Fruit fly (Drosophila melanogaster) whole organism, embryonic: ENCODE measurements around the gene RpS7.

ENCODE experiments used
- Antp ChIP-seq: fragments of 200-800 bp; sonication (Bioruptor generic); optimal IDR thresholded peaks from 3 replicates; lab custom pipeline; 2016; ENCODE audit warnings: missing biosample characterization, missing genetic modification characterization
- Awh ChIP-seq: fragments of 200-800 bp; sonication (Bioruptor generic); IDR thresholded peaks from 2 replicates; pipeline ENCODE4, ENCODE4 v1.3.6; 2022; ENCODE audit warnings: missing biosample characterization, missing genetic modification characterization
- B-H1 ChIP-seq: fragments of 200-800 bp; sonication (Bioruptor generic); IDR thresholded peaks from 3 replicates; pipeline ENCODE4 v1.3.6; 2022; ENCODE audit warnings: missing biosample characterization, missing genetic modification characterization
- B-H2 ChIP-seq: fragments of 200-800 bp; sonication (Bioruptor generic); optimal IDR thresholded peaks from 2 replicates; lab custom pipeline; 2018; ENCODE audit warnings: missing biosample characterization, mild to moderate bottlenecking, missing genetic modification characterization
- CG10431 ChIP-seq: fragments of 200-800 bp; sonication (Bioruptor generic); optimal IDR thresholded peaks from 3 replicates; lab custom pipeline; 2018; ENCODE audit warnings: missing biosample characterization, mild to moderate bottlenecking, missing genetic modification characterization
- CG10462 ChIP-seq: fragments of 200-800 bp; sonication (Bioruptor generic); optimal IDR thresholded peaks from 2 replicates; lab custom pipeline; 2016; ENCODE audit warnings: missing biosample characterization, missing genetic modification characterization
- CG10654 ChIP-seq: fragments of 200-800 bp; sonication (Bioruptor generic); optimal IDR thresholded peaks from 2 replicates; lab custom pipeline; 2016; ENCODE audit warnings: missing biosample characterization, missing genetic modification characterization
- CG11398 ChIP-seq: fragments of 200-800 bp; sonication (Bioruptor generic); optimal IDR thresholded peaks from 2 replicates; lab custom pipeline; 2016; ENCODE audit warnings: missing biosample characterization, missing genetic modification characterization
- CG11456 ChIP-seq: fragments of 200-800 bp; sonication (Bioruptor generic); IDR thresholded peaks from 3 replicates; pipeline ENCODE4 v1.3.6; 2022; ENCODE audit warnings: missing biosample characterization, missing genetic modification characterization
- CG11560 ChIP-seq: fragments of 200-800 bp; sonication (Bioruptor generic); IDR thresholded peaks from 3 replicates; pipeline ENCODE4 v1.3.6; 2022; ENCODE audit warnings: missing biosample characterization, missing genetic modification characterization
- CG11695 ChIP-seq: fragments of 200-800 bp; sonication (Bioruptor generic); IDR thresholded peaks from 3 replicates; pipeline ENCODE4 v1.3.6; 2022; ENCODE audit warnings: missing biosample characterization, missing genetic modification characterization
- CG13287 ChIP-seq: fragments of 200-800 bp; sonication (Bioruptor generic); IDR thresholded peaks from 2 replicates; pipeline ENCODE4 v1.3.6; 2022; ENCODE audit warnings: missing biosample characterization, missing genetic modification characterization; ENCODE audit not compliant: partially characterized antibody
- CG14441 ChIP-seq: fragments of 200-800 bp; sonication (Bioruptor generic); IDR thresholded peaks from 2 replicates; pipeline ENCODE4 v1.3.6; 2022; ENCODE audit warnings: missing biosample characterization, missing genetic modification characterization
- CG15601 ChIP-seq: fragments of 200-800 bp; sonication (Bioruptor generic); optimal IDR thresholded peaks from 3 replicates; lab custom pipeline; 2019; ENCODE audit warnings: missing biosample characterization, mild to moderate bottlenecking, missing genetic modification characterization, moderate library complexity
- CG16815 ChIP-seq: fragments of 200-800 bp; sonication (Bioruptor generic); optimal IDR thresholded peaks from 3 replicates; lab custom pipeline; 2017; ENCODE audit warnings: missing biosample characterization, mild to moderate bottlenecking, missing genetic modification characterization
- CG1792 ChIP-seq: fragments of 200-800 bp; sonication (Bioruptor generic); optimal IDR thresholded peaks from 2 replicates; lab custom pipeline; 2016; ENCODE audit warnings: missing biosample characterization, missing genetic modification characterization
- CG30020 ChIP-seq: fragments of 200-800 bp; optimal IDR thresholded peaks from 2 replicates; lab custom pipeline; 2019; ENCODE audit warnings: missing biosample characterization, mild to moderate bottlenecking, missing genetic modification characterization, moderate library complexity
- CG3065 ChIP-seq: fragments of 200-800 bp; sonication (Bioruptor generic); optimal IDR thresholded peaks from 2 replicates; lab custom pipeline; 2016; ENCODE audit warnings: missing biosample characterization, missing genetic modification characterization
- CG32767 ChIP-seq: fragments of 200-800 bp; sonication (Bioruptor generic); IDR thresholded peaks from 2 replicates; pipeline ENCODE4 v1.3.6; 2022; ENCODE audit warnings: missing biosample characterization, missing genetic modification characterization
- CG5180 ChIP-seq: fragments of 200-800 bp; sonication (Bioruptor generic); optimal IDR thresholded peaks from 3 replicates; lab custom pipeline; 2017; ENCODE audit warnings: missing biosample characterization, missing genetic modification characterization, mild to moderate bottlenecking, moderate library complexity, missing genetic modification reagents
- CG6254 ChIP-seq: fragments of 200-800 bp; sonication (Bioruptor generic); optimal IDR thresholded peaks from 3 replicates; lab custom pipeline; 2017; ENCODE audit warnings: mild to moderate bottlenecking, missing biosample characterization, missing genetic modification reagents, missing genetic modification characterization
- CG9797 ChIP-seq: fragments of 200-800 bp; sonication (Bioruptor generic); optimal IDR thresholded peaks from 3 replicates; lab custom pipeline; 2018; ENCODE audit warnings: missing biosample characterization, mild to moderate bottlenecking, missing genetic modification characterization
- CG9817 ChIP-seq: fragments of 200-800 bp; sonication (Bioruptor generic); optimal IDR thresholded peaks from 2 replicates; lab custom pipeline; 2018; ENCODE audit warnings: missing biosample characterization, mild to moderate bottlenecking, missing genetic modification characterization, moderate library complexity
- Drgx ChIP-seq: fragments of 200-800 bp; sonication (Bioruptor generic); IDR thresholded peaks from 2 replicates; pipeline ENCODE4 v1.3.6; 2022; ENCODE audit warnings: missing biosample characterization, missing genetic modification characterization
- Gsc ChIP-seq: fragments of 200-800 bp; sonication (Bioruptor generic); IDR thresholded peaks from 2 replicates; pipeline ENCODE4 v1.3.6; 2022; ENCODE audit warnings: missing biosample characterization, missing genetic modification characterization
- HmgD ChIP-seq: fragments of 200-800 bp; sonication (Bioruptor generic); optimal IDR thresholded peaks from 3 replicates; lab custom pipeline; 2016; ENCODE audit warnings: missing biosample characterization, missing genetic modification characterization
- Jarid2 ChIP-seq: fragments of 200-800 bp; sonication (Bioruptor generic); optimal IDR thresholded peaks from 3 replicates; lab custom pipeline; 2017; ENCODE audit warnings: mild to moderate bottlenecking, missing biosample characterization, missing genetic modification reagents, missing genetic modification characterization
- Med ChIP-seq: fragments of 200-800 bp; sonication (Bioruptor generic); peaks from one replicate; lab custom pipeline; 2016; ENCODE audit warnings: missing biosample characterization, missing genetic modification characterization, mild to moderate bottlenecking, inconsistent platforms, moderate library complexity
- Nf-YB ChIP-seq: fragments of 200-800 bp; sonication (Bioruptor generic); optimal IDR thresholded peaks from 3 replicates; lab custom pipeline; 2019; ENCODE audit warnings: missing biosample characterization, mild to moderate bottlenecking, missing genetic modification characterization, moderate library complexity
- Optix ChIP-seq: fragments of 200-800 bp; sonication (Bioruptor generic); IDR thresholded peaks from 3 replicates; pipeline ENCODE4 v1.3.6; 2022; ENCODE audit warnings: missing biosample characterization, missing genetic modification characterization
- PHDP ChIP-seq: fragments of 200-800 bp; sonication (Bioruptor generic); optimal IDR thresholded peaks from 3 replicates; lab custom pipeline; 2018; ENCODE audit warnings: missing biosample characterization, mild to moderate bottlenecking, missing genetic modification characterization, moderate library complexity
- Ravus ChIP-seq: fragments of 200-800 bp; sonication (Bioruptor generic); IDR thresholded peaks from 2 replicates; pipeline ENCODE4 v1.3.6; 2022; ENCODE audit warnings: missing biosample characterization, missing genetic modification characterization
- az2 ChIP-seq: fragments of 200-800 bp; sonication (Bioruptor generic); optimal IDR thresholded peaks from 3 replicates; lab custom pipeline; 2016; ENCODE audit warnings: missing biosample characterization, missing genetic modification characterization
- corto ChIP-seq: fragments of 200-800 bp; sonication (Bioruptor generic); optimal IDR thresholded peaks from 2 replicates; lab custom pipeline; 2016; ENCODE audit warnings: missing biosample characterization, mild to moderate bottlenecking, missing genetic modification characterization, moderate library complexity
- disco-r ChIP-seq: fragments of 200-800 bp; sonication (Bioruptor generic); optimal IDR thresholded peaks from 2 replicates; lab custom pipeline; 2016; ENCODE audit warnings: missing biosample characterization, missing genetic modification characterization
- fd102C ChIP-seq: fragments of 200-800 bp; sonication (Bioruptor generic); optimal IDR thresholded peaks from 2 replicates; lab custom pipeline; 2018; ENCODE audit warnings: missing biosample characterization, mild to moderate bottlenecking, missing genetic modification characterization, moderate library complexity
- kah ChIP-seq: fragments of 200-800 bp; sonication (Bioruptor generic); optimal IDR thresholded peaks from 2 replicates; lab custom pipeline; 2018; ENCODE audit warnings: missing biosample characterization, mild to moderate bottlenecking, missing genetic modification characterization
- lbe ChIP-seq: fragments of 200-800 bp; sonication (Bioruptor generic); optimal IDR thresholded peaks from 2 replicates; lab custom pipeline; 2016; ENCODE audit warnings: missing biosample characterization, mild to moderate bottlenecking, missing genetic modification characterization
- lov ChIP-seq, 2 experiments: fragments of 200-800 bp in 1 of 2; fragments of >200 bp in 1 of 2; sonication (Bioruptor generic) in 1 of 2; IDR thresholded peaks in 1 of 2; optimal IDR thresholded peaks in 1 of 2; 2 replicates in 1 of 2; 3 replicates in 1 of 2; pipeline versions ENCODE4 v1.3.6 to Lab custom; 2017 to 2022; ENCODE audit warnings: missing biosample characterization in 1 of 2, missing genetic modification characterization in 1 of 2
- mam ChIP-seq: fragments of 200-800 bp; sonication (Bioruptor generic); optimal IDR thresholded peaks from 3 replicates; lab custom pipeline; 2016; ENCODE audit warnings: missing biosample characterization, missing genetic modification characterization
- nerfin-2 ChIP-seq: fragments of 200-800 bp; sonication (Bioruptor generic); IDR thresholded peaks from 2 replicates; pipeline ENCODE4 v1.3.6; 2022; ENCODE audit warnings: missing biosample characterization, missing genetic modification characterization; ENCODE audit not compliant: partially characterized antibody
- onecut ChIP-seq: fragments of 200-800 bp; sonication (Bioruptor generic); IDR thresholded peaks from 2 replicates; pipeline ENCODE4 v1.3.6; 2022; ENCODE audit warnings: missing biosample characterization, missing genetic modification characterization
- otp ChIP-seq: fragments of 200-800 bp; sonication (Bioruptor generic); IDR thresholded peaks from 3 replicates; pipeline ENCODE4, ENCODE4 v1.3.6; 2022; ENCODE audit warnings: missing biosample characterization, missing genetic modification characterization
- pita ChIP-seq: fragments of 200-800 bp; sonication (Bioruptor generic); optimal IDR thresholded peaks from 2 replicates; lab custom pipeline; 2017; ENCODE audit warnings: missing biosample characterization, mild to moderate bottlenecking, missing genetic modification characterization
- pzg ChIP-seq: fragments of 200-800 bp; sonication (Bioruptor generic); optimal IDR thresholded peaks from 3 replicates; lab custom pipeline; 2018; ENCODE audit warnings: missing biosample characterization, mild to moderate bottlenecking, missing genetic modification characterization, moderate library complexity
- schlank ChIP-seq: fragments of 200-800 bp; sonication (Bioruptor generic); optimal IDR thresholded peaks from 2 replicates; lab custom pipeline; 2018; ENCODE audit warnings: missing biosample characterization, mild to moderate bottlenecking, missing genetic modification characterization
- trh ChIP-seq: fragments of 200-800 bp; sonication (Bioruptor generic); optimal IDR thresholded peaks from 2 replicates; lab custom pipeline; 2016; ENCODE audit warnings: missing biosample characterization, missing genetic modification characterization
- twi ChIP-seq: fragments of 200-800 bp; optimal IDR thresholded peaks from 2 replicates; lab custom pipeline; 2019; ENCODE audit warnings: missing biosample characterization, mild to moderate bottlenecking, missing genetic modification characterization, moderate library complexity
- unc-4 ChIP-seq: fragments of 200-800 bp; sonication (Bioruptor generic); IDR thresholded peaks from 2 replicates; pipeline ENCODE4 v1.3.6; 2022; ENCODE audit warnings: missing biosample characterization, missing genetic modification characterization; ENCODE audit not compliant: partially characterized antibody
- zfh2 ChIP-seq: fragments of 200-800 bp; sonication (Bioruptor generic); optimal IDR thresholded peaks from 2 replicates; lab custom pipeline; 2016; ENCODE audit warnings: missing biosample characterization, missing genetic modification characterization

Gene RpS7

dm6 chr3R:30189836-30190235, 19.0 kb downstream of the RpS7 start (continued):
- TF ChIP-seq PHDP (tag; lab: Kevin White, UChicago) (peak; percentile 68), zfh2 (GFP tag; lab: Kevin White, UChicago) (peak; percentile 33), CG10462 (GFP tag; lab: Kevin White, UChicago) (peak; percentile 16), Gsc (GFP tag; lab: Robert Waterston, UW) (peak; percentile 52; the same call in 1 of the 2 replicates), CG10431 (GFP tag; lab: Kevin White, UChicago) (no peak), Drgx (peak; percentile 55), CG14441 (peak; percentile 89), CG15601 (tag; lab: Kevin White, UChicago) (peak; percentile 42), CG6254 (GFP tag; lab: Kevin White, UChicago) (peak; percentile 61), Antp (GFP tag; lab: Kevin White, UChicago) (peak; percentile 51), pzg (no peak), CG10654 (GFP tag; lab: Kevin White, UChicago) (peak; percentile 52), pita (GFP tag; lab: Kevin White, UChicago) (no peak), HmgD (GFP tag; lab: Kevin White, UChicago) (no peak), fd102C (GFP tag; lab: Kevin White, UChicago) (no peak), CG13287 (no peak), corto (no peak), az2 (GFP tag; lab: Kevin White, UChicago) (peak; percentile 77), CG1792 (GFP tag; lab: Kevin White, UChicago) (no peak), nerfin-2 (no peak), lov (optimal IDR thresholded peaks at IDR 0.05; lab: Kevin White, UChicago) (no peak), lov (GFP tag; IDR thresholded peaks at IDR 0.05; lab: Robert Waterston, UW) (0 out of 3 replicates have a peak, but pooled peaks have one; percentile 36), Awh (GFP tag; lab: Robert Waterston, UW) (peak; percentile 77), CG32767 (GFP tag; lab: Robert Waterston, UW) (peak; percentile 67), twi (peak; percentile 27), CG5180 (GFP tag; lab: Kevin White, UChicago) (peak; percentile 48), CG11456 (peak; percentile 69; the same call in 2 of the 3 replicates), unc-4 (GFP tag; lab: Robert Waterston, UW) (no peak), CG30020 (tag; lab: Kevin White, UChicago) (peak; percentile 2), B-H2 (no peak), mam (GFP tag; lab: Kevin White, UChicago) (peak; percentile 20), otp (GFP tag; lab: Robert Waterston, UW) (peak; percentile 77; the same call in 2 of the 3 replicates), CG3065 (no peak), onecut (GFP tag; lab: Robert Waterston, UW) (peak; percentile 62), CG9817 (tag; lab: Kevin White, UChicago) (peak; percentile 60), Optix (peak; percentile 66), Nf-YB (GFP tag; lab: Kevin White, UChicago) (peak; percentile 10), CG11560 (tag; lab: Robert Waterston, UW) (peak; percentile 61; the same call in 1 of the 3 replicates), Jarid2 (no peak), Ravus (GFP tag; lab: Robert Waterston, UW) (peak; percentile 51), lbe (no peak), CG11398 (no peak), disco-r (GFP tag; lab: Kevin White, UChicago) (no peak), CG9797 (no peak), CG11695 (GFP tag; lab: Robert Waterston, UW) (peak; percentile 75; the same call in 2 of the 3 replicates), trh (peak; percentile 24), kah (GFP tag; lab: Kevin White, UChicago) (peak; percentile 40), B-H1 (GFP tag; lab: Robert Waterston, UW) (peak; percentile 67), CG16815 (GFP tag; lab: Kevin White, UChicago) (peak; percentile 29), schlank (tag; lab: Kevin White, UChicago) (no peak), Med (GFP tag; lab: Kevin White, UChicago) (peak; percentile 95)
